Fruit fly (Drosophila melanogaster): ENCODE data around the gene CG7990.
A peak's percentile ranks its signal among the peaks of the same experiment; 100 is the strongest.

The CG7990 gene

dm6 chrX:19208014-19208413 is 6.2 kb upstream of the CG7990 start, which contains the start of gene Ulp1 (continued):
- no peak for TF ChIP-seq Camta (GFP tag; optimal IDR thresholded peaks at IDR 0.05)
- TF ChIP-seq Fer3 (tag; optimal IDR thresholded peaks at IDR 0.05) = no peak
- TF ChIP-seq lbe (GFP tag; optimal IDR thresholded peaks at IDR 0.05) = no peak
- TF ChIP-seq BtbVII (GFP tag; optimal IDR thresholded peaks at IDR 0.05) = no peak
- no peak for TF ChIP-seq fd3F (GFP tag; optimal IDR thresholded peaks at IDR 0.05)
- TF ChIP-seq gt (GFP tag; IDR thresholded peaks at IDR 0.05) = no peak
- TF ChIP-seq prd (optimal IDR thresholded peaks at IDR 0.05) = no peak
- peak; percentile 15; the same call in 1 of the 3 replicates for TF ChIP-seq prd (GFP tag; IDR thresholded peaks at IDR 0.05)
- TF ChIP-seq CG7271 (tag; optimal IDR thresholded peaks at IDR 0.05) = no peak
- TF ChIP-seq HmgZ (tag; optimal IDR thresholded peaks at IDR 0.05) = peak; percentile 70
- TF ChIP-seq Tbp (GFP tag; optimal IDR thresholded peaks at IDR 0.05) = no peak
- TF ChIP-seq CG15269 (tag; optimal IDR thresholded peaks at IDR 0.05) = no peak
- TF ChIP-seq crol (GFP tag; IDR thresholded peaks at IDR 0.05) = no peak
- peak in 1 of 2 experiments; percentile 47 for TF ChIP-seq insv (GFP tag; optimal IDR thresholded peaks at IDR 0.05)
- peak; percentile 12 for TF ChIP-seq shn (GFP tag; optimal IDR thresholded peaks at IDR 0.05)
- no peak for TF ChIP-seq hbn (GFP tag; IDR thresholded peaks at IDR 0.05; ENCODE audit: partially characterized antibody)
- no peak for TF ChIP-seq CG18599 (GFP tag; optimal IDR thresholded peaks at IDR 0.05)
- TF ChIP-seq Dip2 (GFP tag; IDR thresholded peaks at IDR 0.05) = no peak
- no peak for TF ChIP-seq tup (GFP tag; optimal IDR thresholded peaks at IDR 0.05)
- no peak for TF ChIP-seq Dek (tag; optimal IDR thresholded peaks at IDR 0.05)
- TF ChIP-seq Ptx1 (GFP tag; IDR thresholded peaks at IDR 0.05) = no peak
- TF ChIP-seq CG10321 (GFP tag; IDR thresholded peaks at IDR 0.05) = no peak
- TF ChIP-seq Abd-B (GFP tag; optimal IDR thresholded peaks at IDR 0.05) = peak; percentile 89
- TF ChIP-seq CG9437 (GFP tag; optimal IDR thresholded peaks at IDR 0.05) = no peak
- peak; percentile 36 for TF ChIP-seq nmo (GFP tag; optimal IDR thresholded peaks at IDR 0.05)
- no peak for TF ChIP-seq kay (GFP tag; optimal IDR thresholded peaks at IDR 0.05)
- TF ChIP-seq Bdp1 (GFP tag; optimal IDR thresholded peaks at IDR 0.05) = no peak
- TF ChIP-seq slp2 (GFP tag; optimal IDR thresholded peaks at IDR 0.05) = no peak
- TF ChIP-seq CG11093 (GFP tag; IDR thresholded peaks at IDR 0.05) = no peak
- TF ChIP-seq Atf6 (GFP tag; IDR thresholded peaks at IDR 0.05) = 0 out of 2 replicates have a peak, but pooled peaks have one; percentile 33
- TF ChIP-seq onecut (GFP tag; IDR thresholded peaks at IDR 0.05) = peak; percentile 93
- TF ChIP-seq Hr39 (optimal IDR thresholded peaks at IDR 0.05) = no peak
- TF ChIP-seq Dfd (GFP tag; optimal IDR thresholded peaks at IDR 0.05) = no peak
- no peak for TF ChIP-seq Sox102F (GFP tag; optimal IDR thresholded peaks at IDR 0.05)
- no peak for TF ChIP-seq CG3407 (GFP tag; optimal IDR thresholded peaks at IDR 0.05)
- no peak for TF ChIP-seq chn (GFP tag; optimal IDR thresholded peaks at IDR 0.05)
- TF ChIP-seq stwl (tag; optimal IDR thresholded peaks at IDR 0.05) = peak; percentile 78
- no peak for TF ChIP-seq Sox100B (GFP tag; optimal IDR thresholded peaks at IDR 0.05)
- TF ChIP-seq pzg (GFP tag; optimal IDR thresholded peaks at IDR 0.05) = peak; percentile 91
- no peak for TF ChIP-seq MTF-1 (GFP tag; optimal IDR thresholded peaks at IDR 0.05; ENCODE audit: borderline replicate concordance)
- peak; percentile 17; the same call in 1 of the 3 replicates for TF ChIP-seq CG34224 (GFP tag; IDR thresholded peaks at IDR 0.05; ENCODE audit: partially characterized antibody)
- TF ChIP-seq knrl (GFP tag; IDR thresholded peaks at IDR 0.05; ENCODE audit: partially characterized antibody) = peak; percentile 54; the same call in 2 of the 3 replicates
- no peak for TF ChIP-seq tgo (GFP tag; IDR thresholded peaks at IDR 0.05)
- TF ChIP-seq D (optimal IDR thresholded peaks at IDR 0.05) = no peak
- TF ChIP-seq D (GFP tag; optimal IDR thresholded peaks at IDR 0.05) = no peak
- TF ChIP-seq hkb (optimal IDR thresholded peaks at IDR 0.05) = no peak
- no peak for TF ChIP-seq hkb (GFP tag; IDR thresholded peaks at IDR 0.05)
- TF ChIP-seq CG8290 (GFP tag; optimal IDR thresholded peaks at IDR 0.05) = peak; percentile 55
- peak in 1 of 2 experiments; percentile 81 for TF ChIP-seq CG8290 (tag; optimal IDR thresholded peaks at IDR 0.05)
- no peak for TF ChIP-seq CG12942 (GFP tag; optimal IDR thresholded peaks at IDR 0.05)
- TF ChIP-seq lov (optimal IDR thresholded peaks at IDR 0.05) = no peak
- TF ChIP-seq lov (GFP tag; IDR thresholded peaks at IDR 0.05) = no peak
- no peak for TF ChIP-seq Nf-YC (tag; optimal IDR thresholded peaks at IDR 0.05)

Data from whole organism, embryonic.